Worm (Caenorhabditis elegans) whole organism, early embryonic: Measurements from ENCODE around the gene abhd-3.2.

Experiments used
- B0310.2 ChIP-seq: sonication (generic microtip); optimal IDR thresholded peaks from 2 replicates; lab custom pipeline; 2016; ENCODE audit warnings: mild to moderate bottlenecking, missing genetic modification characterization, missing compliant biosample characterization
- F13C5.2 ChIP-seq: sonication (generic microtip); optimal IDR thresholded peaks from 2 replicates; lab custom pipeline; 2017; ENCODE audit warnings: mild to moderate bottlenecking, missing genetic modification characterization, inconsistent platforms, missing compliant biosample characterization
- aly-1 ChIP-seq: sonication (generic microtip); optimal IDR thresholded peaks from 2 replicates; lab custom pipeline; 2016; ENCODE audit warnings: missing genetic modification characterization, missing compliant biosample characterization
- ama-1 ChIP-seq: fragments of 150-350 bp; optimal IDR thresholded peaks from 2 replicates; lab custom pipeline; 2014
- ceh-13 ChIP-seq: fragments of 200-800 bp; sonication (Bioruptor generic); optimal IDR thresholded peaks from 2 replicates; lab custom pipeline; 2018; ENCODE audit warnings: mild to moderate bottlenecking, missing genetic modification characterization, missing compliant biosample characterization
- ceh-36 ChIP-seq: sonication (generic microtip); optimal IDR thresholded peaks from 2 replicates; lab custom pipeline; 2016; ENCODE audit warnings: missing genetic modification characterization, inconsistent platforms, missing compliant biosample characterization
- ets-7 ChIP-seq: sonication (generic microtip); optimal IDR thresholded peaks from 2 replicates; lab custom pipeline; 2016; ENCODE audit warnings: missing genotype, missing genetic modification characterization, missing compliant biosample characterization
- flt-1 ChIP-seq: fragments of 200-800 bp; sonication (Bioruptor generic); IDR thresholded peaks from 2 replicates; pipeline ENCODE4 v1.3.6; 2022; ENCODE audit warnings: missing genetic modification characterization, missing compliant biosample characterization
- hmbx-1 ChIP-seq: sonication (generic microtip); optimal IDR thresholded peaks from 2 replicates; lab custom pipeline; 2016; ENCODE audit warnings: mild to moderate bottlenecking, missing genetic modification characterization, missing compliant biosample characterization
- hmg-4 ChIP-seq: fragments of 200-800 bp; sonication (Bioruptor generic); optimal IDR thresholded peaks from 2 replicates; lab custom pipeline; 2018; ENCODE audit warnings: mild to moderate bottlenecking, missing genetic modification characterization, missing compliant biosample characterization
- hnd-1 ChIP-seq: sonication (generic microtip); optimal IDR thresholded peaks from 2 replicates; lab custom pipeline; 2016; ENCODE audit warnings: missing genetic modification characterization, missing compliant biosample characterization
- pes-1 ChIP-seq: fragments of 200-800 bp; sonication (Bioruptor generic); IDR thresholded peaks from 2 replicates; pipeline ENCODE4 v1.3.6; 2022; ENCODE audit warnings: missing genetic modification reagents, missing genetic modification characterization, missing compliant biosample characterization
- scrt-1 ChIP-seq: fragments of 200-800 bp; sonication (Bioruptor generic); IDR thresholded peaks from 2 replicates; pipeline ENCODE4 v1.3.6; 2022; ENCODE audit warnings: missing genetic modification characterization, missing compliant biosample characterization
- sea-1 ChIP-seq: fragments of 200-800 bp; sonication (Bioruptor generic); conservative IDR thresholded peaks from 2 replicates; pipeline ENCODE4 v1.3.6; 2022; ENCODE audit warnings: missing genetic modification characterization, missing compliant biosample characterization
- tbx-11 ChIP-seq: fragments of 200-800 bp; sonication (Bioruptor generic); IDR thresholded peaks from 2 replicates; pipeline ENCODE4 v1.3.6; 2022; ENCODE audit warnings: missing genetic modification characterization, missing compliant biosample characterization
- tbx-37 ChIP-seq: fragments of 200-800 bp; sonication (Bioruptor generic); conservative IDR thresholded peaks from 2 replicates; pipeline ENCODE4 v1.3.6; 2022; ENCODE audit warnings: missing genetic modification reagents, missing genetic modification characterization, missing compliant biosample characterization
- tra-4 ChIP-seq: sonication (generic microtip); optimal IDR thresholded peaks from 2 replicates; lab custom pipeline; 2017; ENCODE audit warnings: missing genetic modification characterization, missing compliant biosample characterization

abhd-3.2 gene

DNA sequence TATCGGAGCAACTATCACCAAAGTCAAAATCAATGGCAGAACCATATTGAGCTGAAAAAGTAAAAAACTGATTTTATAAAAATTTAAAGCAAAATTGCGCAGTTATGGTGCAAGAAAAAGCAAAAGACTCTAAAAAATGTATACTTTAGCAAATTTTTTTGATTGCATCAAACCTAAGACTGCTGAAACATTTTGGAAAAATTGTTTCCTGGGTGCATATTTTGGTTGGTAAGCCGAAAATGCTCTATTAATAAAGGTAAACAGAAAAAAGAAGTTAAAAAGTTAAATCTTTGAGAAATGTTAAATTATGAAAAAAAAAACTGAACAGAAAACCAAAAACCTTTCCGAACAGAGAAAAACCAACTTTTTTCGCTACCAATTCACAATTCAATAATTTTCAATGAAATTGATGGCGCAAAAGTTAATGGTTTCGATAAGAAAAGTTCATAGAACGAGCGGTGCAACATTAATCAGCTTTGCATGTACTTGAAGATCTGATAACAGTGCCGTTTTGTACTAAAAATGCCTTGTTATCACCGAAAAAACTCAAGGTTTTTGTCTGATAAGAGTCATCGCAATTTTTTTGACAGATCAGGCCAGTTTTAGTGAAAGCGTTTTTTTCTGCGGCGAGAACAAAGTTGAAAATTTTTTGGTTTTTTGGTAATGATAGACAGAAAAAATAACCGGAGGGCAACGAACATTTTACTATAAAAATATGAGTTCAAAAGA lies at the start of gene abhd-3.2:
TSS of gene abhd-3.2 (minus strand) at position 51 of the 729 bp plus-strand sequence.
- no peak for TF ChIP-seq flt-1 (GFP tag; lab: Robert Waterston, UW)
- no peak for TF ChIP-seq hnd-1

DNA sequence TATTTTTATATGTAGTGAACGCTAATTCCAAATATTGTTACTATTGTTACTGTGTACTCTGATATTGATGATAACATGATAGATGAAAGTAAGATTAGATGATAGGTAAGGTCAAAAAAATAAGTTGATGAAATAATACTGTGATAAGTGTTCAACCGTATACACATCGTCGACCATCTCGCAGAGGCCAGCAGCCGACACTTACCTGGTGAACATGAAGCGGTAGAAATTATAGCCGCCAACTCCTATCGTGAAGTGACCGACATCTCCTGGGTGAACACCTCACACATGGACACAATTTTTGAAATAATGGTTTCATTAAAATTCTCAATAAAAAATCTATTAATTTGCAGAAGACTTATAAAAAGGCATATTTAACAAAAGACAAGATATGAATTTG lies 49.6 kb upstream of the abhd-3.2 start:
- TF ChIP-seq pes-1 (GFP tag; lab: Robert Waterston, UW), result no peak
- TF ChIP-seq scrt-1, result no peak
- no peak for TF ChIP-seq ama-1 (lab: Kevin White, UChicago)
- TF ChIP-seq hmbx-1 (tag; lab: Kevin White, UChicago), result no peak
- no peak for TF ChIP-seq F13C5.2 (tag; lab: Kevin White, UChicago)
- no peak for TF ChIP-seq sea-1 (GFP tag; lab: Robert Waterston, UW)
- TF ChIP-seq aly-1 (tag; lab: Kevin White, UChicago), result no peak
- no peak for TF ChIP-seq tbx-11 (GFP tag; lab: Robert Waterston, UW)
- no peak for TF ChIP-seq B0310.2 (tag; lab: Kevin White, UChicago)
- no peak for TF ChIP-seq tbx-37
- TF ChIP-seq tra-4 (tag; lab: Kevin White, UChicago), result no peak
- TF ChIP-seq ceh-13 (GFP tag; lab: Kevin White, UChicago), result no peak
- TF ChIP-seq hnd-1, result no peak
- no peak for TF ChIP-seq hmg-4

DNA sequence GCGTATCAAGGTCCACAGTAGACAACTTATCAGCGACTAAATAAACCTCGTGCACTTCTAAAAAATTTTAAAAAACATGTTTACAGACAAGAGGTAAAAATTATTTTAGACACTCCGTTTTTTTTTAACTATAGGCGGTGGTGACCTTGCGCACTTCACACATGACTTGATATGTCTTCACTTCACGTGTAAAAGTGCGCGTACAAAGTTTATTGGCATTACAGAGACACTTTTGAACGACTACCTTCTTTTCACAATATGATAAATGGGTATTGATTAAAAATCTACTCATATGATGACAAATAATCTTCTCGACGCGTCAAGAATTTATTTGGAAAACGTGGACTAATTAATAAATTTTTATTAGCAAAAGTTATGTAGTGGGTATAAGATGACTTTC lies 48.9 kb upstream of the abhd-3.2 start:
- TF ChIP-seq ceh-36, result no peak
- TF ChIP-seq hnd-1, result no peak
- no peak for TF ChIP-seq sea-1 (GFP tag; lab: Robert Waterston, UW)
- no peak for TF ChIP-seq F13C5.2 (tag; lab: Kevin White, UChicago)
- TF ChIP-seq hmg-4, result no peak
- TF ChIP-seq ets-7 (tag; lab: Kevin White, UChicago), result no peak
- no peak for TF ChIP-seq pes-1 (GFP tag; lab: Robert Waterston, UW)
- no peak for TF ChIP-seq B0310.2 (tag; lab: Kevin White, UChicago)
- TF ChIP-seq hmbx-1 (tag; lab: Kevin White, UChicago), result no peak

DNA sequence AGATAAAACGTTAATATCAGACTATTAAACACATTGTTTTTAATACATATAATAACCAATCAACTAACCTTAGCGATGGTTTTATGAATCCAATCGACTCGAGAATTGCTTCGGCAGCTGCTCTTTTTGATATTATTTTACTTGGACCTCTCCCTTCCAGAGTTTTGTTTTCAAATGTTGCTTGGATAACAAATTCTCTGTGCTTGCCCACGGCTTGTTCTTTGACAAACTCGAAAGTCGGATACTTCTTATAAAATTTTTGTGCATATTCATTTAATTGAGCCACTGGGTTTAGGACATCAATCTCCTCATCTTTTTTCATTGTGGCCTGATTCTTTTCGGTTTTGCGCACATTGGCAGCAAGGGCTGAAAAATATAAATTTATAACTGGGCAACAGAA lies 47.2 kb upstream of the abhd-3.2 start, which contains the start of gene F55A4.3:
TSS of gene F55A4.3 (minus strand) at position 101 of the 400 bp plus-strand sequence.
- TF ChIP-seq ceh-36, result no peak
- TF ChIP-seq ceh-13 (GFP tag; lab: Kevin White, UChicago), result no peak
- no peak for TF ChIP-seq F13C5.2 (tag; lab: Kevin White, UChicago)
- TF ChIP-seq scrt-1, result no peak

DNA sequence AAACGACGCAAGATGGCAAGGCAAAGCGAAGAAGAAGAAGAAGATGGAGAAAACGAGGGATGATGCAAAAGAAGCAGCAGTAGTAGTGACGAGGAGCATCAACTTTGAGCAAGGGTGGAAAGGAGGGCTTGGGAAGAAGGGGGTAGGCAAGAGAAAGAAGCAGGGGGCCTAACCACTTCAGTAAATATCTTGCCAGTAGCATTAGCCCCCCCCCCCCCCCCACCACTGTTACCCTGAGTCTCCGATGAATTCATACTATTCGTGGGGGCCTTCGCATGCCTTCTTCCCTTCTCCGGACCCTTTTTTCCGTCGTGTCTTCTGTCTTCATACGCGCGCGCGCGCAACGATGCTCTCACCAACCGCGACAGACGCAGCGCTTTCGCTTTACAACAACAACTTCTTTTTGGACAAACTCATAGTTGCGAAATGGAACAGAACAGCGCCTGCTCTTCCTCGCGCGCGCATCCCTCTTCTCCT lies 44.1 kb upstream of the abhd-3.2 start:
- TF ChIP-seq tra-4 (tag; lab: Kevin White, UChicago) (no peak), ama-1 (lab: Kevin White, UChicago) (no peak), hnd-1 (no peak), sea-1 (GFP tag; lab: Robert Waterston, UW) (no peak), ets-7 (tag; lab: Kevin White, UChicago) (no peak), B0310.2 (tag; lab: Kevin White, UChicago) (no peak), hmbx-1 (tag; lab: Kevin White, UChicago) (no peak), hmg-4 (peak; percentile 79), tbx-37 (no peak), scrt-1 (no peak), F13C5.2 (tag; lab: Kevin White, UChicago) (peak; percentile 22), ceh-36 (no peak), ceh-13 (GFP tag; lab: Kevin White, UChicago) (no peak), flt-1 (GFP tag; lab: Robert Waterston, UW) (no peak)

DNA sequence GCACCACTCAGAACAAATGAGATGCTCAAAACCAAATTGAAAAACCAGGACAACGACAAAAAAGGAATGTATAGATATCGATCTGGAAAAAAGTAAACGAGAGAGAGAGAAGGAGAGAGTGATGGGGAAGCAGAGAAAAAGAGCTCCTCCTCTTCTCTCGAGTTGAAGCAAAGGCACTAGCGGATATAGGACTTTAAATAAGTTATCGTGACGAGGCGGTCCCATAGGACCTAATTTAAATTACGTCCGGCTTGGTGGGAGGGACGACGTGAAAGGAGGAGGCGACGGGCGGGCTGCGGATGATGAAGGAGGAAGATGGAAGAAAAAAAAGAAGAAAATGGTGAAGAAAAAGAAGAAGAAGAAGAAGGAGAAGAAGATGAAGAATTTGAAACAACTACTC lies 40.8 kb upstream of the abhd-3.2 start:
- TF ChIP-seq F13C5.2 (tag; lab: Kevin White, UChicago) (no peak), sea-1 (GFP tag; lab: Robert Waterston, UW) (no peak), pes-1 (GFP tag; lab: Robert Waterston, UW) (no peak), tbx-37 (no peak), scrt-1 (no peak), ets-7 (tag; lab: Kevin White, UChicago) (no peak), ceh-36 (no peak), flt-1 (GFP tag; lab: Robert Waterston, UW) (no peak), hmg-4 (no peak), tra-4 (tag; lab: Kevin White, UChicago) (no peak), ama-1 (lab: Kevin White, UChicago) (no peak), hnd-1 (no peak), B0310.2 (tag; lab: Kevin White, UChicago) (no peak), ceh-13 (GFP tag; lab: Kevin White, UChicago) (no peak)

DNA sequence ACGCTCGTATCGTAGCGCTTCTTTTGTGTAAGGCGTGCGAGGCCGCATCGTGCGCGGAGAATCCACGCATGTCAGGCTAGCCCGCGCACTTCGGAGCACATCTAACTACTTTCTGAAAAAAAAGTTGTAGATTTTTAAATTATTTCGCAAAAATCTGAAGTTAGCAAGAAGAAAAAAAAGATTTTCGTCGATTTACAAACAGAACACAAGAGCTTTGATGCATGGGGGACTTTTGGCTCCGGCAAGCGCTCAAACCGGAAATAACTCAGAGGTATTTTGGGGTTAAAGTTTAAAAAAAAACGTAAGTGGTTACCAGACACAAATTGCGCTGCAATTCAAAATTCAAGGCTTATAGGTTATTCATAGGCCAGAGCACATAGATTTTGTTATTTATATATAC lies 39.6 kb upstream of the abhd-3.2 start, which contains the start of the genes F55A4.13 and nlf-1:
TSS of gene F55A4.13 (minus strand) at position 101 of the 400 bp plus-strand sequence.
TSS of gene nlf-1 (minus strand) at position 112 of the 400 bp plus-strand sequence.
- TF ChIP-seq F13C5.2 (tag; lab: Kevin White, UChicago) (no peak), B0310.2 (tag; lab: Kevin White, UChicago) (no peak), ets-7 (tag; lab: Kevin White, UChicago) (no peak), scrt-1 (no peak), tbx-37 (no peak), sea-1 (GFP tag; lab: Robert Waterston, UW) (no peak), tra-4 (tag; lab: Kevin White, UChicago) (no peak)

DNA sequence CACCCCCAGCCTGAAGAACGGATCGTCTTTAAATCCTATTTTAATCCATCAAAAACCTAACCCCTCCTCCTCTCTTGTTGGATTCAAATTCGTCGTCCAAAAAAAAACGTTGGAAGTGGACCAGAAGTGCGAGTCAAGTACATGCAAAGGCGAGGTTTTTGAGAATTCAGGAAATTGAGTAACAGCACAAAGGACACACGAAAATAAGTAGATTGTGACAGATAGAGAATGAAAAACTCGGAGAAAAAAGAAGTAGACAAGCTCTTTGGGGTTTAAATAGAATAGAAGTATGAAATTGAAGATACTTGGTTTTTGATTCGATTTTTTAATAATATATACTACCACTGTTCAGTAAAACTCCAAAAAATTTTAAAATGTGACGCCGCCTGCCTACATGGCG lies 36.9 kb upstream of the abhd-3.2 start:
- TF ChIP-seq tbx-11 (GFP tag; lab: Robert Waterston, UW) (no peak), ceh-36 (no peak), scrt-1 (no peak), hnd-1 (no peak), ets-7 (tag; lab: Kevin White, UChicago) (no peak), F13C5.2 (tag; lab: Kevin White, UChicago) (no peak), hmbx-1 (tag; lab: Kevin White, UChicago) (no peak), ama-1 (lab: Kevin White, UChicago) (no peak), pes-1 (GFP tag; lab: Robert Waterston, UW) (no peak), tra-4 (tag; lab: Kevin White, UChicago) (no peak), ceh-13 (GFP tag; lab: Kevin White, UChicago) (no peak), aly-1 (tag; lab: Kevin White, UChicago) (no peak), tbx-37 (no peak), sea-1 (GFP tag; lab: Robert Waterston, UW) (no peak), B0310.2 (tag; lab: Kevin White, UChicago) (no peak), hmg-4 (no peak), flt-1 (GFP tag; lab: Robert Waterston, UW) (no peak)
